Worm (Caenorhabditis elegans): ENCODE data around the gene srd-51.

srd-51 gene

DNA sequence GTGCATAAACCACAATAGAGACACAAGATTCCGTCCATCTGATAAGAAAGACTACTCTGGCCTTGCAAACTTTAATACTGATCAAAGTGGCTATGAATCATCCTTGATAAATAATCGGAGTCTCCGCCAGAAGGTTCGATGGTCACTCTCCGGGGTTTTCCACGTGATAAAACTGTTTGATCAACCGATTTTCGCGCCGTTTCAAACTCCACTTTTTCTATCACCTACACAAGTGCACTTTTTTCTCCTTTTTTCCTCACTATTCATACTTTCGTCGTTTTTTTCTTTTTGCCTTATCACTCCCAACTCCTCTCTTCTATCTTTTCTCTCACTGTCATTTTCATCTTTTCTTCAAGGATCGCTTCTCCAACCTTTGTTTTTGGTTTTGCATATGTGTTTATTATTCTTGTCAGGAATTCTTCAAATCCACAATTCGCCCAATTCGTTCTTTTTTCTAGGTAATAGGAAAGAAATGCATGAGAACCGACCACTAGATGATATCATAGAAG lies 44.0 kb upstream of the srd-51 start, which contains the start of gene F18H3.4 (continued):
- peak; percentile 30 for TF ChIP-seq tlf-1 (GFP tag; optimal IDR thresholded peaks at IDR 0.05)
- peak; percentile 29 for TF ChIP-seq madf-10 (tag; optimal IDR thresholded peaks at IDR 0.05)
- TF ChIP-seq aptf-3 (GFP tag; IDR thresholded peaks at IDR 0.05): no peak
- TF ChIP-seq Y56A3A.18 (GFP tag; IDR thresholded peaks at IDR 0.05): no peak
- TF ChIP-seq F39B2.1 (GFP tag; IDR thresholded peaks at IDR 0.05): no peak
- 0 out of 2 replicates have a peak, but pooled peaks have one; percentile 41 for TF ChIP-seq K11D2.4 (GFP tag; IDR thresholded peaks at IDR 0.05)
- no peak for TF ChIP-seq attf-3 (GFP tag; conservative IDR thresholded peaks at IDR 0.05)
- no peak for TF ChIP-seq C06A6.2 (GFP tag; conservative IDR thresholded peaks at IDR 0.05)
- TF ChIP-seq dpff-1 (tag; optimal IDR thresholded peaks at IDR 0.05): no peak
- TF ChIP-seq fkh-3 (tag; optimal IDR thresholded peaks at IDR 0.05): no peak
- peak; percentile 66 for TF ChIP-seq pha-4 (tag; optimal IDR thresholded peaks at IDR 0.05)
- TF ChIP-seq ztf-18 (tag; optimal IDR thresholded peaks at IDR 0.05): no peak
- no peak for TF ChIP-seq ceh-58 (GFP tag; IDR thresholded peaks at IDR 0.05)

ce11 chrX:13527347-13528092 lies 42.8 kb upstream of the srd-51 start, which contains the start of gene pab-2:
TSS of gene pab-2 (minus strand) at chrX:13527415.
- TF ChIP-seq lin-26 (GFP tag; IDR thresholded peaks at IDR 0.05) (0 out of 2 replicates have a peak, but pooled peaks have one; percentile 43), lin-40 (tag; optimal IDR thresholded peaks at IDR 0.05) (peak; percentile 79), attf-6 (GFP tag; IDR thresholded peaks at IDR 0.05) (no peak), lin-54 (GFP tag; optimal IDR thresholded peaks at IDR 0.05) (peak; percentile 29), rec-8 (tag; optimal IDR thresholded peaks at IDR 0.05) (no peak), D2030.7 (GFP tag; IDR thresholded peaks at IDR 0.05) (no peak), ccch-3 (GFP tag; optimal IDR thresholded peaks at IDR 0.05) (no peak), nhr-27 (tag; optimal IDR thresholded peaks at IDR 0.05) (no peak), nhr-120 (GFP tag; IDR thresholded peaks at IDR 0.05) (no peak), lir-1 (GFP tag; conservative IDR thresholded peaks at IDR 0.05) (no peak), hsf-1 (GFP tag; IDR thresholded peaks at IDR 0.05) (no peak), nhr-90 (tag; optimal IDR thresholded peaks at IDR 0.05) (peak; percentile 63), K11D2.4 (GFP tag; IDR thresholded peaks at IDR 0.05) (peak; percentile 63; the same call in 1 of the 2 replicates), cebp-1 (GFP tag; IDR thresholded peaks at IDR 0.05) (peak; percentile 59; the same call in 1 of the 2 replicates), cebp-1 (tag; optimal IDR thresholded peaks at IDR 0.05) (peak; percentile 73), lsy-27 (tag; optimal IDR thresholded peaks at IDR 0.05; ENCODE audit: borderline replicate concordance, insufficient read depth) (no peak), pha-4 (tag; optimal IDR thresholded peaks at IDR 0.05) (no peak), F57A8.1 (GFP tag; optimal IDR thresholded peaks at IDR 0.05) (no peak), tlf-1 (GFP tag; optimal IDR thresholded peaks at IDR 0.05) (peak; percentile 11), ceh-79 (tag; optimal IDR thresholded peaks at IDR 0.05) (no peak), ztf-22 (GFP tag; optimal IDR thresholded peaks at IDR 0.05) (peak; percentile 43), B0336.3 (GFP tag; IDR thresholded peaks at IDR 0.05) (peak; percentile 56; the same call in 1 of the 2 replicates), cebp-2 (GFP tag; IDR thresholded peaks at IDR 0.05) (0 out of 2 replicates have a peak, but pooled peaks have one; percentile 84), hrde-1 (tag; optimal IDR thresholded peaks at IDR 0.05; ENCODE audit: borderline replicate concordance) (no peak), lin-35 (GFP tag; optimal IDR thresholded peaks at IDR 0.05) (peak in 1 of 3 experiments; percentile 44), nfya-1 (tag; optimal IDR thresholded peaks at IDR 0.05; ENCODE audit: borderline replicate concordance, insufficient read depth) (no peak), rcor-1 (GFP tag; IDR thresholded peaks at IDR 0.05) (0 out of 2 replicates have a peak, but pooled peaks have one; percentile 27), nhr-179 (tag; optimal IDR thresholded peaks at IDR 0.05) (no peak), dpl-1 (GFP tag; optimal IDR thresholded peaks at IDR 0.05) (no peak), T26A5.8 (tag; optimal IDR thresholded peaks at IDR 0.05) (no peak), F23B12.7 (tag; optimal IDR thresholded peaks at IDR 0.05; ENCODE audit: insufficient read depth) (no peak), aptf-2 (GFP tag; conservative IDR thresholded peaks at IDR 0.05) (no peak), atf-7 (tag; optimal IDR thresholded peaks at IDR 0.05) (peak; percentile 76), snpc-1.1 (tag; optimal IDR thresholded peaks at IDR 0.05; ENCODE audit: insufficient read depth) (no peak)

Data from whole organism, young adult.